Worm (Caenorhabditis elegans): Measurements from ENCODE around the gene Y47D3A.32.

- TF ChIP-seq mel-28 (tag; optimal IDR thresholded peaks at IDR 0.05; ENCODE audit: borderline replicate concordance) (no peak), unc-62 (GFP tag; optimal IDR thresholded peaks at IDR 0.05) (no peak), F55B11.4 (tag; optimal IDR thresholded peaks at IDR 0.05; ENCODE audit: borderline replicate concordance, insufficient read depth) (no peak), ceh-91 (GFP tag; IDR thresholded peaks at IDR 0.05) (no peak), F23B12.7 (tag; optimal IDR thresholded peaks at IDR 0.05; ENCODE audit: insufficient read depth) (no peak), madf-8 (GFP tag; conservative IDR thresholded peaks at IDR 0.05) (no peak), F22D6.2 (tag; optimal IDR thresholded peaks at IDR 0.05) (no peak), pha-4 (tag; optimal IDR thresholded peaks at IDR 0.05) (no peak), rpc-1 (optimal IDR thresholded peaks at IDR 0.05) (no peak), rpc-1 (tag; optimal IDR thresholded peaks at IDR 0.05) (no peak), lsy-27 (tag; optimal IDR thresholded peaks at IDR 0.05; ENCODE audit: borderline replicate concordance, insufficient read depth) (no peak), mes-4 (tag; optimal IDR thresholded peaks at IDR 0.05) (no peak)
These were observed 13.4 kb upstream of the Y47D3A.32 start for ce11 chrIII:11238790-11239189.

Measured in whole organism, young adult.